Worm (Caenorhabditis elegans) whole organism, L3 larva: ENCODE data around the gene nhr-235.

Experiments used
- ZK546.5 ChIP-seq: sonication (generic microtip); optimal IDR thresholded peaks from 2 replicates; lab custom pipeline; 2017; ENCODE audit warnings: missing biosample characterization, missing genetic modification characterization
- aly-2 ChIP-seq: fragments of 150-350 bp; optimal IDR thresholded peaks from 2 replicates; lab custom pipeline; 2014; ENCODE audit warnings: missing biosample characterization, missing genetic modification characterization
- ama-1 ChIP-seq: fragments of 150-350 bp; optimal IDR thresholded peaks from 2 replicates; lab custom pipeline; 2018
- ceh-28 ChIP-seq: fragments of 150-350 bp; optimal IDR thresholded peaks from 2 replicates; lab custom pipeline; 2014; ENCODE audit warnings: missing biosample characterization, missing genetic modification reagents, missing genetic modification characterization
- ceh-9 ChIP-seq: sonication (generic microtip); optimal IDR thresholded peaks from 2 replicates; lab custom pipeline; 2018; ENCODE audit warnings: missing biosample characterization, missing genetic modification characterization
- elt-1 ChIP-seq: fragments of 150-350 bp; optimal IDR thresholded peaks from 2 replicates; lab custom pipeline; 2014; ENCODE audit warnings: missing biosample characterization, missing genetic modification characterization
- elt-2 ChIP-seq: sonication (generic microtip); optimal IDR thresholded peaks from 2 replicates; lab custom pipeline; 2016; ENCODE audit warnings: missing genetic modification reagents, mild to moderate bottlenecking, missing genetic modification characterization, missing compliant biosample characterization
- elt-3 ChIP-seq, 3 experiments: fragments of 150-350 bp in 1 of 3; sonication (generic microtip) in 2 of 3; optimal IDR thresholded peaks; 2 replicates in 2 of 3; 4 replicates in 1 of 3; lab custom pipeline; 2014 to 2017; ENCODE audit warnings: missing biosample characterization in 3 of 3, missing genetic modification characterization in 3 of 3
- fkh-10 ChIP-seq: sonication (generic microtip); optimal IDR thresholded peaks from 2 replicates; lab custom pipeline; 2017; ENCODE audit warnings: missing biosample characterization, missing genetic modification reagents, missing genetic modification characterization
- fkh-2 ChIP-seq: fragments of 150-350 bp; optimal IDR thresholded peaks from 2 replicates; lab custom pipeline; 2014; ENCODE audit warnings: missing biosample characterization, missing genetic modification reagents, missing genetic modification characterization
- fos-1 ChIP-seq: fragments of 150-350 bp; optimal IDR thresholded peaks from 2 replicates; lab custom pipeline; 2014; ENCODE audit warnings: missing biosample characterization, missing genetic modification characterization
- hmg-11 ChIP-seq: sonication (generic microtip); optimal IDR thresholded peaks from 2 replicates; lab custom pipeline; 2016; ENCODE audit warnings: missing genetic modification characterization, missing compliant biosample characterization
- jun-1 ChIP-seq: fragments of 150-350 bp; optimal IDR thresholded peaks from 2 replicates; lab custom pipeline; 2014; ENCODE audit warnings: missing biosample characterization, missing genetic modification reagents, missing genetic modification characterization
- lin-15B ChIP-seq: fragments of 150-350 bp; optimal IDR thresholded peaks from 2 replicates; lab custom pipeline; 2014; ENCODE audit warnings: missing biosample characterization, missing genetic modification characterization
- lin-39 ChIP-seq: fragments of 150-350 bp; optimal IDR thresholded peaks from 2 replicates; lab custom pipeline; 2018; ENCODE audit warnings: missing biosample characterization, missing genetic modification reagents, missing genetic modification characterization
- lsy-12 ChIP-seq: sonication (generic microtip); optimal IDR thresholded peaks from 2 replicates; lab custom pipeline; 2016; ENCODE audit warnings: mild to moderate bottlenecking, missing genetic modification characterization, missing compliant biosample characterization
- mml-1 ChIP-seq: fragments of 150-350 bp; sonication (generic microtip); optimal IDR thresholded peaks from 3 replicates; lab custom pipeline; 2014; ENCODE audit warnings: missing biosample characterization, missing genetic modification characterization
- nfya-1 ChIP-seq: sonication (generic microtip); optimal IDR thresholded peaks from 2 replicates; lab custom pipeline; 2017; ENCODE audit warnings: missing genetic modification characterization, mild to moderate bottlenecking, missing compliant biosample characterization, antibody characterized with exemption, moderate library complexity; ENCODE audit not compliant: insufficient read depth
- nhr-11 ChIP-seq: fragments of 150-350 bp; optimal IDR thresholded peaks from 2 replicates; lab custom pipeline; 2014; ENCODE audit warnings: missing biosample characterization, missing genetic modification characterization
- nhr-12 ChIP-seq: fragments of 150-350 bp; optimal IDR thresholded peaks from 2 replicates; lab custom pipeline; 2014; ENCODE audit warnings: missing biosample characterization, missing genetic modification characterization
- nhr-23 ChIP-seq: fragments of 150-350 bp; optimal IDR thresholded peaks from 2 replicates; lab custom pipeline; 2014; ENCODE audit warnings: missing biosample characterization, missing genetic modification reagents, missing genetic modification characterization
- nhr-237 ChIP-seq: fragments of 150-350 bp; optimal IDR thresholded peaks from 2 replicates; lab custom pipeline; 2014; ENCODE audit warnings: missing biosample characterization, missing genetic modification characterization
- nhr-25 ChIP-seq: sonication (generic microtip); optimal IDR thresholded peaks from 2 replicates; lab custom pipeline; 2017; ENCODE audit warnings: missing biosample characterization, missing genetic modification characterization
- nhr-28 ChIP-seq: fragments of 150-350 bp; optimal IDR thresholded peaks from 2 replicates; lab custom pipeline; 2014; ENCODE audit warnings: missing biosample characterization, missing genetic modification characterization
- nhr-67 ChIP-seq: fragments of 150-350 bp; optimal IDR thresholded peaks from 2 replicates; lab custom pipeline; 2014; ENCODE audit warnings: missing biosample characterization, missing genetic modification characterization
- pha-4 ChIP-seq: fragments of 150-350 bp; optimal IDR thresholded peaks from 2 replicates; lab custom pipeline; 2014; ENCODE audit warnings: missing biosample characterization, missing genetic modification reagents, missing genetic modification characterization
- pqm-1 ChIP-seq: fragments of 150-350 bp; optimal IDR thresholded peaks from 2 replicates; lab custom pipeline; 2017; ENCODE audit warnings: missing biosample characterization, missing genetic modification characterization, inconsistent platforms
- skn-1 ChIP-seq: fragments of 150-350 bp; optimal IDR thresholded peaks from 2 replicates; lab custom pipeline; 2014; ENCODE audit warnings: missing biosample characterization, missing genetic modification characterization
- snpc-4 ChIP-seq: fragments of 150-350 bp; optimal IDR thresholded peaks from 2 replicates; lab custom pipeline; 2014; ENCODE audit warnings: missing biosample characterization, missing genetic modification characterization
- tbx-2 ChIP-seq: sonication (generic microtip); optimal IDR thresholded peaks from 2 replicates; lab custom pipeline; 2016; ENCODE audit warnings: mild to moderate bottlenecking, missing genetic modification characterization, missing compliant biosample characterization
- unc-39 ChIP-seq: sonication (generic microtip); optimal IDR thresholded peaks from 4 replicates; lab custom pipeline; 2017; ENCODE audit warnings: missing biosample characterization, missing genetic modification characterization
- unc-62 ChIP-seq: fragments of 150-350 bp; sonication (generic microtip); optimal IDR thresholded peaks from 4 replicates; lab custom pipeline; 2014; ENCODE audit warnings: missing biosample characterization, missing genetic modification reagents, missing genetic modification characterization
- ztf-11 ChIP-seq: fragments of 150-350 bp; optimal IDR thresholded peaks from 2 replicates; lab custom pipeline; 2014; ENCODE audit warnings: missing biosample characterization, missing genetic modification characterization
- ztf-4 ChIP-seq: fragments of 150-350 bp; optimal IDR thresholded peaks from 2 replicates; lab custom pipeline; 2014; ENCODE audit warnings: missing biosample characterization, missing genetic modification characterization

The nhr-235 gene

ce11 chrII:12665019-12665418, 24.5 kb downstream of the nhr-235 start:
- TF ChIP-seq lsy-12 (tag; lab: Kevin White, UChicago) (peak; percentile 6), ZK546.5 (no peak), skn-1 (tag; lab: Kevin White, UChicago) (no peak), mml-1 (no peak), elt-2 (tag; lab: Kevin White, UChicago) (no peak), unc-39 (tag; lab: Kevin White, UChicago) (no peak), hmg-11 (tag; lab: Kevin White, UChicago) (peak; percentile 53), nfya-1 (tag; lab: Kevin White, UChicago) (peak; percentile 24), lin-39 (tag; lab: Kevin White, UChicago) (peak; percentile 40)

- TF ChIP-seq nhr-23: no peak
- no peak for TF ChIP-seq ztf-4 (tag; lab: Kevin White, UChicago)
- no peak for TF ChIP-seq fkh-10 (GFP tag; lab: Kevin White, UChicago)
- TF ChIP-seq elt-3 (tag; optimal IDR thresholded peaks at IDR 0.05; lab: Kevin White, UChicago): no peak
- TF ChIP-seq fkh-2 (tag; lab: Kevin White, UChicago): no peak
- TF ChIP-seq elt-2 (tag; lab: Kevin White, UChicago): no peak
- no peak for TF ChIP-seq ama-1 (lab: Kevin White, UChicago)
- no peak for TF ChIP-seq nhr-25 (tag; lab: Kevin White, UChicago)
- no peak for TF ChIP-seq hmg-11 (tag; lab: Kevin White, UChicago)
- no peak for TF ChIP-seq elt-1 (tag; lab: Kevin White, UChicago)
- no peak for TF ChIP-seq nfya-1 (tag; lab: Kevin White, UChicago)
- no peak for TF ChIP-seq unc-62 (GFP tag; lab: Kevin White, UChicago)
- TF ChIP-seq skn-1 (tag; lab: Kevin White, UChicago): no peak
- TF ChIP-seq pha-4 (tag; lab: Kevin White, UChicago): no peak
- TF ChIP-seq lsy-12 (tag; lab: Kevin White, UChicago): no peak
- no peak for TF ChIP-seq nhr-11 (tag; lab: Kevin White, UChicago)
- no peak for TF ChIP-seq aly-2 (tag; lab: Kevin White, UChicago)
- no peak for TF ChIP-seq pqm-1 (tag; lab: Kevin White, UChicago)
- no peak for TF ChIP-seq unc-39 (tag; lab: Kevin White, UChicago)
- TF ChIP-seq nhr-237 (tag; lab: Kevin White, UChicago): no peak
These were observed 25.6 kb downstream of the nhr-235 start for ce11 chrII:12666042-12666441.

- TF ChIP-seq unc-39 (tag; lab: Kevin White, UChicago) (no peak), fkh-10 (GFP tag; lab: Kevin White, UChicago) (no peak), jun-1 (tag; lab: Kevin White, UChicago) (no peak), nhr-12 (tag; lab: Kevin White, UChicago) (no peak), nhr-67 (no peak), nhr-237 (tag; lab: Kevin White, UChicago) (no peak), snpc-4 (tag; lab: Kevin White, UChicago) (no peak), nhr-25 (tag; lab: Kevin White, UChicago) (no peak), nhr-28 (no peak), pqm-1 (tag; lab: Kevin White, UChicago) (no peak), mml-1 (no peak), skn-1 (tag; lab: Kevin White, UChicago) (no peak), ztf-11 (no peak), fos-1 (tag; lab: Kevin White, UChicago) (no peak), ama-1 (lab: Kevin White, UChicago) (no peak), tbx-2 (tag; lab: Kevin White, UChicago) (no peak), ztf-4 (tag; lab: Kevin White, UChicago) (no peak), elt-3 (tag; optimal IDR thresholded peaks at IDR 0.05; lab: Kevin White, UChicago) (no peak), aly-2 (tag; lab: Kevin White, UChicago) (no peak), elt-1 (tag; lab: Kevin White, UChicago) (no peak)
These were observed 27.7 kb downstream of the nhr-235 start for ce11 chrII:12668148-12668547.

ce11 chrII:12668874-12669273, 28.4 kb downstream of the nhr-235 start:
- TF ChIP-seq nhr-28: no peak
- TF ChIP-seq ZK546.5: no peak
- TF ChIP-seq unc-62 (GFP tag; lab: Kevin White, UChicago): no peak
- TF ChIP-seq elt-1 (tag; lab: Kevin White, UChicago): no peak
- no peak for TF ChIP-seq unc-39 (tag; lab: Kevin White, UChicago)
- no peak for TF ChIP-seq aly-2 (tag; lab: Kevin White, UChicago)
- TF ChIP-seq nhr-237 (tag; lab: Kevin White, UChicago): no peak
- no peak for TF ChIP-seq lin-15B
- TF ChIP-seq ztf-4 (tag; lab: Kevin White, UChicago): no peak
- no peak for TF ChIP-seq ceh-28
- no peak for TF ChIP-seq lsy-12 (tag; lab: Kevin White, UChicago)
- no peak for TF ChIP-seq fkh-10 (GFP tag; lab: Kevin White, UChicago)
- TF ChIP-seq ceh-9 (tag; lab: Kevin White, UChicago): no peak
- no peak for TF ChIP-seq jun-1 (tag; lab: Kevin White, UChicago)
- no peak for TF ChIP-seq pqm-1 (tag; lab: Kevin White, UChicago)
